Worm (Caenorhabditis elegans): ENCODE data around the gene W02F12.8.

- TF ChIP-seq ceh-31 (tag; optimal IDR thresholded peaks at IDR 0.05) (no peak), nhr-11 (tag; optimal IDR thresholded peaks at IDR 0.05) (no peak), fkh-10 (GFP tag; optimal IDR thresholded peaks at IDR 0.05) (no peak), fax-1 (tag; optimal IDR thresholded peaks at IDR 0.05) (no peak), pha-4 (tag; optimal IDR thresholded peaks at IDR 0.05) (no peak), ahr-1 (tag; optimal IDR thresholded peaks at IDR 0.05) (no peak), ama-1 (optimal IDR thresholded peaks at IDR 0.05) (no peak), C38D4.7 (GFP tag; optimal IDR thresholded peaks at IDR 0.05) (no peak), ceh-2 (tag; optimal IDR thresholded peaks at IDR 0.05) (no peak)
These were observed 4.5 kb upstream of the W02F12.8 start for ce11 chrV:6699021-6699420.

Measured in whole organism, late embryonic.